Fruit fly (Drosophila melanogaster): ENCODE measurements around the gene Rh5.

Gene Rh5

dm6 chr2L:12007853-12008252 lies at the start of gene Rh5:
TSS of gene Rh5 (plus strand) at chr2L:12008153.
- TF ChIP-seq psq (optimal IDR thresholded peaks at IDR 0.05) (no peak), Sin3A (optimal IDR thresholded peaks at IDR 0.05) (no peak), insv (optimal IDR thresholded peaks at IDR 0.05) (no peak), ttk (optimal IDR thresholded peaks at IDR 0.05) (no peak), h (optimal IDR thresholded peaks at IDR 0.05) (no peak), Myc (optimal IDR thresholded peaks at IDR 0.05) (no peak)

dm6 chr2L:11958729-11959128 lies 49.2 kb upstream of the Rh5 start:
- no peak for TF ChIP-seq Myc (optimal IDR thresholded peaks at IDR 0.05)
- no peak for TF ChIP-seq insv (optimal IDR thresholded peaks at IDR 0.05)

dm6 chr2L:11960909-11961308 lies 47.0 kb upstream of the Rh5 start:
- TF ChIP-seq psq (optimal IDR thresholded peaks at IDR 0.05) (no peak), ttk (optimal IDR thresholded peaks at IDR 0.05) (no peak), insv (optimal IDR thresholded peaks at IDR 0.05) (no peak), h (optimal IDR thresholded peaks at IDR 0.05) (no peak), Myc (optimal IDR thresholded peaks at IDR 0.05) (no peak), Sin3A (optimal IDR thresholded peaks at IDR 0.05) (no peak)

- TF ChIP-seq Myc (optimal IDR thresholded peaks at IDR 0.05) (no peak), psq (optimal IDR thresholded peaks at IDR 0.05) (no peak), Sin3A (optimal IDR thresholded peaks at IDR 0.05) (no peak), ttk (optimal IDR thresholded peaks at IDR 0.05) (no peak), insv (optimal IDR thresholded peaks at IDR 0.05) (no peak), h (optimal IDR thresholded peaks at IDR 0.05) (no peak)
These were observed 44.3 kb upstream of the Rh5 start for dm6 chr2L:11963422-11964322.

- TF ChIP-seq Sin3A (optimal IDR thresholded peaks at IDR 0.05): no peak
- no peak for TF ChIP-seq ttk (optimal IDR thresholded peaks at IDR 0.05)
- TF ChIP-seq h (optimal IDR thresholded peaks at IDR 0.05): no peak
- no peak for TF ChIP-seq psq (optimal IDR thresholded peaks at IDR 0.05)
- TF ChIP-seq insv (optimal IDR thresholded peaks at IDR 0.05): no peak
- no peak for TF ChIP-seq Myc (optimal IDR thresholded peaks at IDR 0.05)
These were observed 42.1 kb upstream of the Rh5 start for dm6 chr2L:11965610-11966594.

dm6 chr2L:11968581-11969272 lies 39.2 kb upstream of the Rh5 start:
- TF ChIP-seq insv (optimal IDR thresholded peaks at IDR 0.05) (no peak), ttk (optimal IDR thresholded peaks at IDR 0.05) (no peak), psq (optimal IDR thresholded peaks at IDR 0.05) (no peak), Sin3A (optimal IDR thresholded peaks at IDR 0.05) (no peak), h (optimal IDR thresholded peaks at IDR 0.05) (no peak), Myc (optimal IDR thresholded peaks at IDR 0.05) (no peak)

- no peak for TF ChIP-seq Myc (optimal IDR thresholded peaks at IDR 0.05)
These were observed 38.5 kb upstream of the Rh5 start for dm6 chr2L:11969424-11969823.

- TF ChIP-seq h (optimal IDR thresholded peaks at IDR 0.05) (no peak), ttk (optimal IDR thresholded peaks at IDR 0.05) (no peak), Myc (optimal IDR thresholded peaks at IDR 0.05) (no peak), Sin3A (optimal IDR thresholded peaks at IDR 0.05) (no peak), insv (optimal IDR thresholded peaks at IDR 0.05) (no peak), psq (optimal IDR thresholded peaks at IDR 0.05) (no peak)
These were observed 37.6 kb upstream of the Rh5 start for dm6 chr2L:11970343-11970742.

dm6 chr2L:11970853-11971397 lies 37.0 kb upstream of the Rh5 start:
- TF ChIP-seq Myc (optimal IDR thresholded peaks at IDR 0.05): no peak
- TF ChIP-seq psq (optimal IDR thresholded peaks at IDR 0.05): no peak
- no peak for TF ChIP-seq h (optimal IDR thresholded peaks at IDR 0.05)
- no peak for TF ChIP-seq ttk (optimal IDR thresholded peaks at IDR 0.05)
- no peak for TF ChIP-seq Sin3A (optimal IDR thresholded peaks at IDR 0.05)
- TF ChIP-seq insv (optimal IDR thresholded peaks at IDR 0.05): no peak

- no peak for TF ChIP-seq insv (optimal IDR thresholded peaks at IDR 0.05)
- no peak for TF ChIP-seq h (optimal IDR thresholded peaks at IDR 0.05)
- TF ChIP-seq Sin3A (optimal IDR thresholded peaks at IDR 0.05): no peak
- TF ChIP-seq Myc (optimal IDR thresholded peaks at IDR 0.05): no peak
- TF ChIP-seq ttk (optimal IDR thresholded peaks at IDR 0.05): no peak
- TF ChIP-seq psq (optimal IDR thresholded peaks at IDR 0.05): no peak
These were observed 34.7 kb upstream of the Rh5 start for dm6 chr2L:11973145-11973738.

- TF ChIP-seq h (optimal IDR thresholded peaks at IDR 0.05) (no peak), psq (optimal IDR thresholded peaks at IDR 0.05) (no peak), insv (optimal IDR thresholded peaks at IDR 0.05) (no peak), ttk (optimal IDR thresholded peaks at IDR 0.05) (no peak), Sin3A (optimal IDR thresholded peaks at IDR 0.05) (no peak), Myc (optimal IDR thresholded peaks at IDR 0.05) (no peak)
These were observed 31.0 kb upstream of the Rh5 start for dm6 chr2L:11976955-11977354.
